Fruit fly (Drosophila melanogaster) whole organism, embryonic: ENCODE measurements around the gene CG5043.
A peak's percentile ranks its signal among the peaks of the same experiment; 100 is the strongest.

ENCODE experiments used
- CG18599 ChIP-seq: fragments of 200-800 bp; sonication (Bioruptor generic); optimal IDR thresholded peaks from 3 replicates; lab custom pipeline; 2017; ENCODE audit warnings: missing biosample characterization, missing genetic modification characterization, mild to moderate bottlenecking, moderate library complexity, missing genetic modification reagents
- CG2116 ChIP-seq: fragments of 200-800 bp; sonication (Bioruptor generic); optimal IDR thresholded peaks from 3 replicates; lab custom pipeline; 2018; ENCODE audit warnings: missing biosample characterization, mild to moderate bottlenecking, missing genetic modification characterization
- CG7556 ChIP-seq: fragments of 200-800 bp; sonication (Bioruptor generic); optimal IDR thresholded peaks from 2 replicates; lab custom pipeline; 2017; ENCODE audit warnings: missing biosample characterization, mild to moderate bottlenecking, missing genetic modification characterization
- CG8478 ChIP-seq: fragments of >200 bp; optimal IDR thresholded peaks from 2 replicates; lab custom pipeline; 2018
- D ChIP-seq, 2 experiments: fragments of 200-800 bp in 1 of 2; fragments of >200 bp in 1 of 2; sonication (Bioruptor generic) in 1 of 2; optimal IDR thresholded peaks; 2 replicates in 1 of 2; 3 replicates in 1 of 2; lab custom pipeline; 2017; ENCODE audit warnings: mild to moderate bottlenecking in 1 of 2, missing biosample characterization in 1 of 2, missing genetic modification characterization in 1 of 2, missing genetic modification reagents in 1 of 2
- Dfd ChIP-seq, 2 experiments: fragments of >200 bp; optimal IDR thresholded peaks; 2 replicates each; lab custom pipeline; 2017; ENCODE audit warnings: missing biosample characterization in 2 of 2, missing genetic modification characterization in 2 of 2
- HLHmδ ChIP-seq: fragments of 200-800 bp; sonication (Bioruptor generic); optimal IDR thresholded peaks from 2 replicates; lab custom pipeline; 2018; ENCODE audit warnings: missing biosample characterization, mild to moderate bottlenecking, missing genetic modification characterization, moderate library complexity
- corto ChIP-seq: fragments of 200-800 bp; sonication (Bioruptor generic); optimal IDR thresholded peaks from 2 replicates; lab custom pipeline; 2016; ENCODE audit warnings: missing biosample characterization, mild to moderate bottlenecking, missing genetic modification characterization, moderate library complexity
- gem ChIP-seq: fragments of 200-800 bp; sonication (Bioruptor generic); optimal IDR thresholded peaks from 2 replicates; lab custom pipeline; 2019; ENCODE audit warnings: missing biosample characterization, mild to moderate bottlenecking, missing genetic modification characterization, moderate library complexity
- hb ChIP-seq: fragments of 200-800 bp; sonication (Bioruptor generic); IDR thresholded peaks from 3 replicates; pipeline ENCODE4 v1.3.6; 2022; ENCODE audit warnings: missing biosample characterization, missing genetic modification characterization; ENCODE audit not compliant: partially characterized antibody
- sr ChIP-seq: fragments of 200-800 bp; sonication (Bioruptor generic); IDR thresholded peaks from 3 replicates; pipeline ENCODE4 v1.3.6; 2022; ENCODE audit warnings: missing biosample characterization, missing genetic modification characterization

dm6 chr2L:17480943-17481580 lies 47.4 kb downstream of the CG5043 start, which contains the start of the genes fws and Lamtor3:
- TF ChIP-seq CG2116 (GFP tag; lab: Kevin White, UChicago) (peak; percentile 88), sr (GFP tag; lab: Robert Waterston, UW) (peak; percentile 97), CG8478 (lab: Kevin White, UChicago) (no peak), CG7556 (peak; percentile 97), D (optimal IDR thresholded peaks at IDR 0.05; lab: Kevin White, UChicago) (no peak), D (GFP tag; optimal IDR thresholded peaks at IDR 0.05; lab: Kevin White, UChicago) (peak; percentile 96), HLHmδ (GFP tag; lab: Kevin White, UChicago) (no peak), hb (GFP tag; lab: Robert Waterston, UW) (no peak), CG18599 (peak; percentile 98), gem (peak; percentile 100), corto (GFP tag; lab: Kevin White, UChicago) (peak; percentile 91), Dfd (GFP tag; optimal IDR thresholded peaks at IDR 0.05; lab: Kevin White, UChicago) (no peak)
